Worm (Caenorhabditis elegans): ENCODE data around the gene vha-1.

ce11 chrIII:9782011-9782436, 970 bp downstream of the vha-1 start, which contains the start of gene vha-2:
- TF ChIP-seq pha-4 (tag; optimal IDR thresholded peaks at IDR 0.05) (no peak), nhr-76 (tag; optimal IDR thresholded peaks at IDR 0.05) (no peak), egl-27 (tag; optimal IDR thresholded peaks at IDR 0.05) (no peak), unc-62 (GFP tag; optimal IDR thresholded peaks at IDR 0.05) (no peak), aly-2 (tag; optimal IDR thresholded peaks at IDR 0.05) (no peak), ama-1 (optimal IDR thresholded peaks at IDR 0.05) (peak; percentile 75), nhr-11 (tag; optimal IDR thresholded peaks at IDR 0.05) (no peak), fkh-10 (GFP tag; optimal IDR thresholded peaks at IDR 0.05) (no peak), egl-5 (tag; optimal IDR thresholded peaks at IDR 0.05) (no peak), R02D3.7 (tag; optimal IDR thresholded peaks at IDR 0.05) (no peak), nhr-28 (tag; optimal IDR thresholded peaks at IDR 0.05) (no peak), nhr-12 (tag; optimal IDR thresholded peaks at IDR 0.05) (no peak)
